Fruit fly (Drosophila melanogaster) whole organism: Measurements from ENCODE around the gene mib1.

Experiments used
- CG8478 ChIP-seq: fragments of >200 bp; optimal IDR thresholded peaks from 2 replicates; lab custom pipeline; 2018; ENCODE audit warnings: inconsistent platforms
- Dll ChIP-seq: fragments of >200 bp; optimal IDR thresholded peaks from 2 replicates; lab custom pipeline; 2017
- EcR ChIP-seq, 2 experiments: fragments of >200 bp; optimal IDR thresholded peaks; 2 replicates each; lab custom pipeline; 2017; ENCODE audit warnings: missing biosample characterization in 2 of 2, missing genetic modification characterization in 2 of 2, missing genetic modification reagents in 2 of 2
- pan ChIP-seq: fragments of >200 bp; optimal IDR thresholded peaks from 2 replicates; lab custom pipeline; 2017
- psq ChIP-seq: fragments of >200 bp; optimal IDR thresholded peaks from 2 replicates; lab custom pipeline; 2017
- usp ChIP-seq: fragments of >200 bp; optimal IDR thresholded peaks from 2 replicates; lab custom pipeline; 2017; ENCODE audit warnings: missing biosample characterization, missing genetic modification characterization, mixed read lengths

The mib1 gene

dm6 chr3L:15974166-15974565 lies 37.4 kb downstream of the mib1 start:
- no peak for TF ChIP-seq Dll (lab: Kevin White, UChicago)
- no peak for TF ChIP-seq usp (GFP tag; lab: Kevin White, UChicago)
- TF ChIP-seq pan (lab: Kevin White, UChicago) = no peak
- no peak for TF ChIP-seq psq (lab: Kevin White, UChicago)
- TF ChIP-seq CG8478 = no peak
- TF ChIP-seq EcR (GFP tag; optimal IDR thresholded peaks at IDR 0.05; lab: Kevin White, UChicago) = no peak

- TF ChIP-seq EcR (GFP tag; optimal IDR thresholded peaks at IDR 0.05; lab: Kevin White, UChicago) = no peak
- no peak for TF ChIP-seq Dll (lab: Kevin White, UChicago)
- TF ChIP-seq pan (lab: Kevin White, UChicago) = no peak
- no peak for TF ChIP-seq usp (GFP tag; lab: Kevin White, UChicago)
- no peak for TF ChIP-seq CG8478
- TF ChIP-seq psq (lab: Kevin White, UChicago) = no peak
Measured at dm6 chr3L:15968686-15969085, 42.9 kb downstream of the mib1 start.

dm6 chr3L:15967588-15968500 lies 43.8 kb downstream of the mib1 start, which contains the start of the genes Brr2 and CG10516:
Gene Brr2, minus strand, starts transcription at chr3L:15967872.
Gene CG10516, plus strand, starts transcription at chr3L:15968204.
- TF ChIP-seq usp (GFP tag; lab: Kevin White, UChicago) (no peak), psq (lab: Kevin White, UChicago) (no peak), CG8478 (no peak), pan (lab: Kevin White, UChicago) (no peak), Dll (lab: Kevin White, UChicago) (no peak)

- TF ChIP-seq Dll (lab: Kevin White, UChicago) (no peak), psq (lab: Kevin White, UChicago) (no peak), pan (lab: Kevin White, UChicago) (no peak), CG8478 (no peak), EcR (GFP tag; optimal IDR thresholded peaks at IDR 0.05; lab: Kevin White, UChicago) (no peak), usp (GFP tag; lab: Kevin White, UChicago) (no peak)
Measured at dm6 chr3L:15958612-15959315, 52.8 kb downstream of the mib1 start, which contains the start of gene CG17032. Gene CG17032, plus strand, starts transcription at chr3L:15958843.
